Worm (Caenorhabditis elegans): Measurements from ENCODE around the gene F57A8.1.

The F57A8.1 gene

DNA sequence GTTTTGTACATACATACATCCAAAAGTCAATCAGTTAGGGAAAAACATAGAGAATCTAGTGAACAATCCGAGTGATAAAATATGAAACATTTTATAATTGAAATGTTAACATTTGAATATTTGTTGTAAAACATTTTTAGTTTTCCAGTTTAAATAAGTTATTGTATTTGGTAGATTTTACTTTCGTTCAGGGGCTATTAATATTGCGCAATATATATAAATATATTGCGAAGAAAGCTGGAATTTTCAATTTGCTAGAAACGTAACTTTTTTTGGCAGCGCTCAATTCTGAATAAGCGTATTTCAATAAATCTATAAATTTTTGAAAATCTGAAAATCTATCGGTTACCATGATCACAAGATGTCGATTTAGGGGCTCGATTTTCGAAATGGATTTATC, 29.7 kb upstream of the F57A8.1 start:
- no peak for TF ChIP-seq cog-1 (tag; optimal IDR thresholded peaks at IDR 0.05)
- no peak for TF ChIP-seq ztf-29 (GFP tag; IDR thresholded peaks at IDR 0.05)
- no peak for TF ChIP-seq med-1 (GFP tag; optimal IDR thresholded peaks at IDR 0.05; ENCODE audit: insufficient read depth)
- TF ChIP-seq ref-1 (GFP tag; conservative IDR thresholded peaks at IDR 0.05): no peak
- no peak for TF ChIP-seq klf-2 (GFP tag; conservative IDR thresholded peaks at IDR 0.05)
- no peak for TF ChIP-seq T22C8.4 (GFP tag; IDR thresholded peaks at IDR 0.05)
- no peak for TF ChIP-seq tab-1 (GFP tag; IDR thresholded peaks at IDR 0.05)
- TF ChIP-seq ztf-23 (GFP tag; IDR thresholded peaks at IDR 0.05): no peak
- no peak for TF ChIP-seq flt-1 (GFP tag; IDR thresholded peaks at IDR 0.05)

ce11 chrV:10011623-10012022, 25.5 kb upstream of the F57A8.1 start, which contains the start of gene lea-1:
Gene lea-1, plus strand, starts transcription at chrV:10011923.
- TF ChIP-seq ztf-29 (GFP tag; IDR thresholded peaks at IDR 0.05) (no peak), med-1 (GFP tag; optimal IDR thresholded peaks at IDR 0.05; ENCODE audit: insufficient read depth) (no peak), T22C8.4 (GFP tag; IDR thresholded peaks at IDR 0.05) (no peak), ztf-23 (GFP tag; IDR thresholded peaks at IDR 0.05) (no peak), klf-2 (GFP tag; conservative IDR thresholded peaks at IDR 0.05) (no peak), cog-1 (tag; optimal IDR thresholded peaks at IDR 0.05) (no peak), flt-1 (GFP tag; IDR thresholded peaks at IDR 0.05) (no peak), ref-1 (GFP tag; conservative IDR thresholded peaks at IDR 0.05) (no peak), tab-1 (GFP tag; IDR thresholded peaks at IDR 0.05) (no peak)

DNA sequence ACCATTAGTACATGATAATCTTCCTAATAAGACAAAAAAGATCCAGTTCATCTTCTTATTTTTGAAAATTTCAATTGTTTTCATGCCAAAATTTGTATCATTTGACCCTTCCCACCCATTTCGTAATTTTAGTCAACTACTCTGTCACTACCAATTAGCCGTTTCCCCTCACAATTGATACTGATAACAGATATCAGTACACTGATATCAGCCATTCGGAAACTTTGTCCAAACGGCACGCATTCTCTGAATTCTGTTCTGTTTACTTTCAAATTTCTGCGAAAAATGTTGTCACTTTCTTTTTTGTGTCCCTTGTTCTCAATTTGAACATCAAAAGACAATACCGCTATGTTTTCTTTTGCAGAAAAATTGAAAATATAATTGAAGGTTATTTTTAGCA, 24.5 kb upstream of the F57A8.1 start:
- TF ChIP-seq med-1 (GFP tag; optimal IDR thresholded peaks at IDR 0.05; ENCODE audit: insufficient read depth): no peak
- TF ChIP-seq ref-1 (GFP tag; conservative IDR thresholded peaks at IDR 0.05): no peak
- no peak for TF ChIP-seq cog-1 (tag; optimal IDR thresholded peaks at IDR 0.05)
- TF ChIP-seq tab-1 (GFP tag; IDR thresholded peaks at IDR 0.05): no peak

DNA sequence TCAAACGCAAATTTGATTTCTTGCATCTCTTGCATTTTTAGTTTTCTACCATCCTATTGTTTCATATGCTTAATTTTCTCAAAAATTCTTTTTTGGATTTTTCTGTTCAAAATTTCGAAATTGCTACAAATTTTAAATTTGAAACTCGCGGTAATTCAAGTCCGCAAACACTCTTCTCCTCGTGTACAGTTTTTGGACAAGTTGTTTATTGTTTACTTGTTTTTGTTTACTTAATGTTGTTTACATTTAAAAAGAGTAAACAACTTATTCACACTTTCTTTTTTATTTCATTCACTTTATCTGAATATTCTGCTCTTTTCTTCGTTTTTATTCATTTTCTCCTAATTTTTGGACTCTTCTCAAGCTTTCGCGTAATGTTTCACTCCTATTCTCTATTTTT, 18.8 kb upstream of the F57A8.1 start:
- TF ChIP-seq ztf-23 (GFP tag; IDR thresholded peaks at IDR 0.05): no peak
- no peak for TF ChIP-seq flt-1 (GFP tag; IDR thresholded peaks at IDR 0.05)
- TF ChIP-seq tab-1 (GFP tag; IDR thresholded peaks at IDR 0.05): no peak
- no peak for TF ChIP-seq med-1 (GFP tag; optimal IDR thresholded peaks at IDR 0.05; ENCODE audit: insufficient read depth)
- no peak for TF ChIP-seq ref-1 (GFP tag; conservative IDR thresholded peaks at IDR 0.05)
- TF ChIP-seq ztf-29 (GFP tag; IDR thresholded peaks at IDR 0.05): no peak
- TF ChIP-seq klf-2 (GFP tag; conservative IDR thresholded peaks at IDR 0.05): no peak
- TF ChIP-seq T22C8.4 (GFP tag; IDR thresholded peaks at IDR 0.05): no peak
- TF ChIP-seq cog-1 (tag; optimal IDR thresholded peaks at IDR 0.05): no peak

DNA sequence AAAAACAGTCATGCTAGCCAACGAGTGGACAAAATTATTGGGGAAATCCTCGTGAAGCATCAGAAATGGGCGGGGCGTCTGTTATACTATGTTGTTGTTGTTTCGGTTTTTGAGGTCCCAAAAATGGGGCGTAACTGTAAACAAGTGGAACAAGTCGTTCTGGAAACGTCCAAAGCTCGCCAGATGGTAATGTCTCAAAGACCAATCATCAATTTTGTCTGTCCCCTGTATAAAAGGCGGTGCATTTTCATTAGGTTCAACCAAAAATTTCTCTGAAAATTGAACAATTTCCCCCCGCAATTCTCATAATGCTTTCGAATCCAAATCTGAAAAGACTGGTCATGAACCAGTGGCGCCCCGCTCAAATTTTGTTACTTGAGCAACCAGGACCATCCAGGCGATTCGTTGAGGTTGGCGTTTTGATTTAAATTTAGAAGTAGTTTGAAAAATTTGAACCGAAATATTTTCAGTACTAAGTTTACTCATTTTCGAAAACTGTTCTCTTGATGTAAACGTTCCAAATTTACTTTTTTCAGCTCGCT, 18.0 kb upstream of the F57A8.1 start:
- TF ChIP-seq ztf-23 (GFP tag; IDR thresholded peaks at IDR 0.05) (no peak), med-1 (GFP tag; optimal IDR thresholded peaks at IDR 0.05; ENCODE audit: insufficient read depth) (no peak), flt-1 (GFP tag; IDR thresholded peaks at IDR 0.05) (no peak), T22C8.4 (GFP tag; IDR thresholded peaks at IDR 0.05) (no peak), cog-1 (tag; optimal IDR thresholded peaks at IDR 0.05) (no peak), klf-2 (GFP tag; conservative IDR thresholded peaks at IDR 0.05) (no peak), tab-1 (GFP tag; IDR thresholded peaks at IDR 0.05) (no peak), ref-1 (GFP tag; conservative IDR thresholded peaks at IDR 0.05) (no peak), ztf-29 (GFP tag; IDR thresholded peaks at IDR 0.05) (no peak)

DNA sequence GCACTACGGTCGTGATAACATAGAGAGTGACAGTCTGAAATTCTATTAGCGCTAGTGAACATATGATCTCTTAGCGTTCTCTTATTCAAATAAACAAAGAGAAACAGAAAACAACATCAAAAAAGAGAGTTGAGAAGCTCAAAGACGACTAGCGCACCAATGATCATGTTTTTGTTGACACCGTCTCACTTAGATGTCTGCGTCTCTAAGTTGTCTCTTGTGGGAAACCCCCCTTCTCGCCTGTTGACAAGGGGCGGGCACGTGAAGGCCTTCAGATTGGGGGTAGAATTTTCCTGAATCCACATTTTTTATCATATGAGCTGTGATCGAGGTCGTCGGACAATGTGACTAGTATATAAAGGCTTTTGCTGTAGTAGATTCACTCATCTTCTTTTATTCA, 17.2 kb upstream of the F57A8.1 start:
- TF ChIP-seq ztf-29 (GFP tag; IDR thresholded peaks at IDR 0.05): no peak
- no peak for TF ChIP-seq tab-1 (GFP tag; IDR thresholded peaks at IDR 0.05)
- no peak for TF ChIP-seq med-1 (GFP tag; optimal IDR thresholded peaks at IDR 0.05; ENCODE audit: insufficient read depth)
- TF ChIP-seq ztf-23 (GFP tag; IDR thresholded peaks at IDR 0.05): no peak
- no peak for TF ChIP-seq klf-2 (GFP tag; conservative IDR thresholded peaks at IDR 0.05)

DNA sequence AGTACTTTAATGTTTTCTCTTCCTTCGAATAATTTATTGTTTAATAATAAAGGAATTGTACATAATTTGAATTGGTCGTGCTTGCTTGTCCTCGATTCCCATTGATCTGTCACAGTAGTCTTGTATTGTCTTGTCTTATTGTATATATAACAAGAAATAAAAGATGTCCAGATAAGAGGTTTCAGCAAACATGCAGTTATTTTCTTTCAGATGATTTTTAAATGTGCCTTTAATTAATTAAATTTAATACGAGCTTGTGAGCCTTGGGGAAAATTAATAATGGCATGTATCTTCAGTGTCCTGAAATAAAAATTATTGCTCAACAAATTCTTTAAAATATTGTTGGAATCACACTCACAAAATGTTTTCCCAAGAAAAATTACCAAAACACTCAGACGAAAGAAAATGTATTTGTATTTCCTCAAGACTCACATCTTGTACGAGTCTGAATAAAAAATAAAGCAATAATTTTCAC, 14.0 kb upstream of the F57A8.1 start:
- TF ChIP-seq tab-1 (GFP tag; IDR thresholded peaks at IDR 0.05) (no peak), med-1 (GFP tag; optimal IDR thresholded peaks at IDR 0.05; ENCODE audit: insufficient read depth) (no peak), ref-1 (GFP tag; conservative IDR thresholded peaks at IDR 0.05) (no peak), ztf-29 (GFP tag; IDR thresholded peaks at IDR 0.05) (no peak), T22C8.4 (GFP tag; IDR thresholded peaks at IDR 0.05) (no peak), klf-2 (GFP tag; conservative IDR thresholded peaks at IDR 0.05) (no peak), ztf-23 (GFP tag; IDR thresholded peaks at IDR 0.05) (no peak), cog-1 (tag; optimal IDR thresholded peaks at IDR 0.05) (no peak), flt-1 (GFP tag; IDR thresholded peaks at IDR 0.05) (no peak)

DNA sequence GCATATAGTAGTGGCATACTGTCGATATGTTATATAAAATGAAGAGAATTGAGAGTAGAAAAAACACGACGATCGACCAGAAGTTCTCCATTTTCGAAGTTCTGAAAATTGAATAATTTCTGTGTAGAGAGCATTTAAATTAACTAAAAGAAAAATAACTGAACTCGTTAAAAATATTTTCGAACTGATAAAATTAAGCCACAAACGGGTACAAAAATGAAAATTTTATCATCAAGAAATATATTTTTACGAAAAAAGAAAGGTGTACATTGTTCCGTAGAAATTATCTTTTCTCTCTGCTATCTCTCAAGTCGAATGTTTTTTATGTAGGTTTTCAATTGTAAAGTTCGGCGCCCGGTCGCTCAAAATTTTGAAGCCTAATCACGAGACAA, 6.2 kb upstream of the F57A8.1 start, which contains the start of gene acl-2:
acl-2 (minus strand) TSS at position 101 of the 392 bp plus-strand sequence.
- TF ChIP-seq cog-1 (tag; optimal IDR thresholded peaks at IDR 0.05): no peak
- no peak for TF ChIP-seq klf-2 (GFP tag; conservative IDR thresholded peaks at IDR 0.05)

ce11 chrV:10031384-10032171, 5.6 kb upstream of the F57A8.1 start:
- TF ChIP-seq med-1 (GFP tag; optimal IDR thresholded peaks at IDR 0.05; ENCODE audit: insufficient read depth) (no peak), ztf-23 (GFP tag; IDR thresholded peaks at IDR 0.05) (0 out of 2 replicates have a peak, but pooled peaks have one; percentile 29), ztf-29 (GFP tag; IDR thresholded peaks at IDR 0.05) (no peak)

DNA sequence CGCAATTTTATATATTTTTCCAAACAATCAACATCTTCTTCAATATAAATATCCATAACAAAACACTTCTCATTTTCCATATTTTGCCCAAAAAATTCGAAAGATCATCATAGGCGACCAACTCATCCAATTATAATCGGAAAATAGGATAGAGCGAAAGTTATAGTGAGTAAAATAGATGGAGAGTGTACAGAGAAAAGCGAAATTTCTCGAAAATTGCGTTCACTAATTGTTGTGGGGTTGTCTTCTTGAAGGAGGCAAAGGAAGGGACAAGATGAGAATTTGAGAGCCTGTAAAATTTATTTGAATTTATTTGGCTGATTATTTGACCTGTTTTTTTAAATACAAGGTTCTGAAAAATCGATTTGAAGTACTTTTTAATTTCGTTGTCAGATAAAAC, 1.6 kb upstream of the F57A8.1 start:
- TF ChIP-seq ztf-29 (GFP tag; IDR thresholded peaks at IDR 0.05) (no peak), flt-1 (GFP tag; IDR thresholded peaks at IDR 0.05) (no peak)

Measured in whole organism, midembryonic.